Fruit fly (Drosophila melanogaster) whole organism, prepupa: Measurements from ENCODE around the gene Irbp.

ENCODE experiments used
- CG34406 ChIP-seq: fragments of 200-800 bp; sonication (Bioruptor generic); optimal IDR thresholded peaks from 3 replicates; lab custom pipeline; 2016; ENCODE audit warnings: missing biosample characterization, missing genetic modification characterization
- CG6854 ChIP-seq: fragments of 200-800 bp; sonication (Bioruptor generic); optimal IDR thresholded peaks from 2 replicates; lab custom pipeline; 2017; ENCODE audit warnings: missing biosample characterization, mild to moderate bottlenecking, missing genetic modification characterization
- Gug ChIP-seq: fragments of 200-800 bp; sonication (Bioruptor generic); IDR thresholded peaks from 2 replicates; pipeline ENCODE4 v1.3.6; 2022; ENCODE audit warnings: missing biosample characterization, missing genetic modification characterization
- Met ChIP-seq: fragments of 200-800 bp; sonication (Bioruptor generic); optimal IDR thresholded peaks from 3 replicates; lab custom pipeline; 2016; ENCODE audit warnings: missing biosample characterization, missing genetic modification characterization
- Sox15 ChIP-seq: fragments of 200-800 bp; sonication (Bioruptor generic); optimal IDR thresholded peaks from 3 replicates; lab custom pipeline; 2016; ENCODE audit warnings: missing biosample characterization, missing genetic modification characterization
- eg ChIP-seq: fragments of 200-800 bp; sonication (Bioruptor generic); IDR thresholded peaks from 3 replicates; pipeline ENCODE4 v1.3.6; 2022; ENCODE audit warnings: missing biosample characterization, missing genetic modification characterization
- fkh ChIP-seq: fragments of 200-800 bp; sonication (Bioruptor generic); optimal IDR thresholded peaks from 3 replicates; lab custom pipeline; 2017; ENCODE audit warnings: missing biosample characterization, mild to moderate bottlenecking, missing genetic modification characterization, moderate library complexity

DNA sequence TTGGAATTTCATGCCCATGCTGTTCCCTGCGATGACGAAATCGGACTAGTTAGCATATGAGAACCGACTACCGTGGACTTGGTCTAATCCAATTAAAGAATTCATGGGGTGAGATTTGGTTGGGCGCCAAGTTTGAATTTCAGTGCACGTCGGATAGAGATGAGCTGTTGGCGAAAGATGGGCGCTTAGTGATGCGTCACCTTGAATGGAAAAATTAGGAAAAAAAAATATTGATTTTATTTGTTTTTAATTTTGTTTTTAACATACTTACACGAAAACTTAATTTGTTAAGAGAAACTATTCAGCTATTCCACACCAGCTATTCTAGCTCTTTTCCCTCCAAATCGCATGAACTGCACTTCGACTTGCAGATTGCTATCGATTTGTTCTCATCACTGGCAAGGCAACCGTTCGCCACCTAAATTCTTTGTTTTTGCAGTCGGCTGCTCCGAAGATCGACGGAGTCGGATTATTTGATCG is 11.8 kb downstream of the Irbp start, which contains the start of the genes ninaG and Sptz:
- TF ChIP-seq eg (peak; percentile 92), Gug (GFP tag; lab: Robert Waterston, UW) (peak; percentile 94), fkh (no peak), Sox15 (GFP tag; lab: Kevin White, UChicago) (peak; percentile 94), CG6854 (peak; percentile 69), Met (GFP tag; lab: Kevin White, UChicago) (no peak), CG34406 (GFP tag; lab: Kevin White, UChicago) (peak; percentile 86)
